Comparison of ENCODE assay signal across 2 worm cellular contexts in the genomic region with DNA sequence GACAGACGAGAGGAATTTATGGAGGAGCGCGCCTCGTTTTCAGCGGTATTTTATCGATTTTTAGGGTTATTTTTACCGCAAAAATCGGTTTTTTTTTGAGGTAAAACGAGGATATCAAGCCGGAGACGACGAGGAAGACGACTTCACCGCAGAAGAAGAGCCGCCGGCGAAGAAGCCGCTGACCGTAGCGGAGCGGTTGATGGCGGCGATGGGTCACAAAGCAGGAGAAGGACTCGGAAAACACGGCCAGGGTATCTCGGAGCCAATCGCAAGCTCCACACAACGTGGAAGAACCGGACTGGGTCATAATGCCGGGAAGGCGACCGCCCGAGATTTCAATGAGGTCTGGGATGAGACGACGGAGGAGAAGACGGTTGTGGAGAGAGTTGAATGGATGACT.
A peak's percentile ranks its signal among the peaks of the same experiment; 100 is the strongest.
TF ChIP-seq lines count a peak whose summit lies in the region.

No protein-coding gene starts in this region.

TF ChIP-seq in whole organism, L4 larva, 104 proteins besides CTCF, POLR2A, EP300 and RAD21:
- no peak for TF ChIP-seq madf-9 (GFP tag; conservative IDR thresholded peaks at IDR 0.05; lab: Robert Waterston, UW)
- TF ChIP-seq set-16 (GFP tag; IDR thresholded peaks at IDR 0.05; lab: Robert Waterston, UW): peak; percentile 87
- no peak for TF ChIP-seq nhr-111 (GFP tag; optimal IDR thresholded peaks at IDR 0.05; lab: Kevin White, UChicago)
- TF ChIP-seq nhr-42 (GFP tag; IDR thresholded peaks at IDR 0.05; lab: Robert Waterston, UW): 0 out of 2 replicates have a peak, but pooled peaks have one; percentile 54
- TF ChIP-seq ama-1 (optimal IDR thresholded peaks at IDR 0.05; lab: Kevin White, UChicago): no peak

TF ChIP-seq in whole organism, young adult, 124 proteins besides CTCF, POLR2A, EP300 and RAD21:
- TF ChIP-seq egrh-3 (GFP tag; IDR thresholded peaks at IDR 0.05; lab: Robert Waterston, UW) (peak; percentile 62; the same call in 1 of the 2 replicates), snpc-1.1 (tag; optimal IDR thresholded peaks at IDR 0.05; lab: Kevin White, UChicago; ENCODE audit: insufficient read depth) (no peak), zfh-2 (GFP tag; conservative IDR thresholded peaks at IDR 0.05; lab: Robert Waterston, UW) (peak; percentile 79)
